Worm (Caenorhabditis elegans) whole organism, L4/young adult: ENCODE measurements around the gene str-73.

ENCODE experiments used
- W03F9.2 ChIP-seq: fragments of 150-350 bp; optimal IDR thresholded peaks from 2 replicates; lab custom pipeline; 2014; ENCODE audit warnings: missing biosample characterization, missing genetic modification characterization
- dao-5 ChIP-seq: sonication (generic microtip); optimal IDR thresholded peaks from 2 replicates; lab custom pipeline; 2016; ENCODE audit warnings: missing genotype, missing genetic modification characterization, moderate library complexity, missing compliant biosample characterization
- him-1 ChIP-seq: sonication (generic microtip); optimal IDR thresholded peaks from 2 replicates; lab custom pipeline; 2016; ENCODE audit warnings: missing genotype, missing genetic modification reagents, missing genetic modification characterization, missing compliant biosample characterization

ce11 chrV:16390655-16391054, 39.4 kb upstream of the str-73 start, which contains the start of gene gst-44:
- TF ChIP-seq him-1 (tag; lab: Kevin White, UChicago), result no peak
- TF ChIP-seq dao-5, result no peak
- TF ChIP-seq W03F9.2, result no peak
